Worm (Caenorhabditis elegans) whole organism, L4/young adult: ENCODE results near the gene F55C9.6.
"Not testable (repeated sequence)": the region's sequence is repeated elsewhere in the genome, so short reads cannot be mapped to it uniquely, and the experiment has no call there.

Experiments
- W03F9.2 ChIP-seq: fragments of 150-350 bp; optimal IDR thresholded peaks from 2 replicates; lab custom pipeline; 2014; ENCODE audit warnings: missing biosample characterization, missing genetic modification characterization
- dao-5 ChIP-seq: sonication (generic microtip); optimal IDR thresholded peaks from 2 replicates; lab custom pipeline; 2016; ENCODE audit warnings: missing genotype, missing genetic modification characterization, moderate library complexity, missing compliant biosample characterization
- him-1 ChIP-seq: sonication (generic microtip); optimal IDR thresholded peaks from 2 replicates; lab custom pipeline; 2016; ENCODE audit warnings: missing genotype, missing genetic modification reagents, missing genetic modification characterization, missing compliant biosample characterization

The F55C9.6 gene

ce11 chrV:19299262-19299661 lies 2.6 kb upstream of the F55C9.6 start, which contains the start of gene F55C9.14:
F55C9.14 (plus strand) TSS chrV:19299562.
- TF ChIP-seq dao-5 (tag; lab: Kevin White, UChicago), result no peak
- no peak for TF ChIP-seq W03F9.2 (tag; lab: Kevin White, UChicago)
- TF ChIP-seq him-1, result no peak

ce11 chrV:19297510-19297909 lies 887 bp upstream of the F55C9.6 start, which contains the start of gene fbxb-60:
fbxb-60 (plus strand) TSS chrV:19297810.
- TF ChIP-seq him-1, result no peak
- no peak for TF ChIP-seq W03F9.2 (tag; lab: Kevin White, UChicago)
- TF ChIP-seq dao-5 (tag; lab: Kevin White, UChicago), result no peak

DNA sequence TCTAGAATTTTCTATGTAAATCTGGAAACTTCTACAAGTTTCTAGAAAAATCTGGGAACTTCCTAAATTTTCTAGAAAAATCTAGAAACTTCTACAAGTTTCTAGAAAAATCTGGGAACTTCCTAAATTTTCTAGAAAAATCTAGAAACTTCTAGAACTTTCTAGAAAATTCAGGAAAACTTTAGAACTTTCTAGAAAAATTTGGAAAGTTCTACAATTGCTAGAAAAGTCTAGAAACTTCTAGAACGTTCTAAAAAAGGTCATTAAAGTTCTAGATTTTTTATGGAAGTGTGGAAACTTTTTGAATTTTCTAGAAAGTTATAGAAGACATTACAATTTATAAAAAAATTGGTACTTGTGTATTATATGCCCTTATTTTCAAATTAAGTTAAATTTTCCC lies 3.6 kb downstream of the F55C9.6 start, which contains the start of gene F55C9.5:
F55C9.5 (minus strand) TSS at position 101 of the 400 bp plus-strand sequence.
- no peak for TF ChIP-seq W03F9.2 (tag; lab: Kevin White, UChicago)
- TF ChIP-seq dao-5 (tag; lab: Kevin White, UChicago), result no peak
- TF ChIP-seq him-1, result no peak

DNA sequence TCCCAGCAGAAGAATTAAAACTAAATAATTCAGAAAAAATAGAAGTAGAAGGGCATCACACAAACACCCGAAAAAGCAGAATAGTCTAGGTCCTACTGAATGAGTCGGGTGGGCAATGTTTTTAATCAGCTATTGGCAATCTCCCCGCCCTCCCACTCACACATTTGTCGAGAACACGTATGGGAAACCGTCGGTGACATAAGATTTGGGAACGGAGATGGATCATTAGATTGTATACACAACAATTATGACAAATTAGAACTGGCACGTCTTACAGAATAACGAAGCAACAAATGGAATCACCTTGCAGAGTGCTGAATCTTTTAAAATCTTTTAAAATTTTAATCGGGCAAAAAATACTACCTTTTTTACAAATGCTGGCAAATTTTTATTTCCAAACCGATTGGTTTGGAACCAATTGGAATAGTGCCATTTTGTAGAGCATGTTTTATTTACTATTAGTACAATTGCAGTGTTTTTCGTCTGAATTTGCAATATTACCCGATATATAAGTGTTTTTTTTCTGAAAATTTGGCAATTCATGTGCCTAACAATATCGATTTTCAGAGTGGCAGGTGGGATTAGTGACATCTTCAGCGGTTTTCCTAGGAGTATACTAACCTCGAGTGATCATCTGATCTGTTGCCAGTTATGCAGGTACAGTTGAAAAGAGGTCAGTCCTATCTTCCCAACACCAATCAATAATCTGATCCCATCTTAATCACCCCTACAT lies 8.4 kb downstream of the F55C9.6 start, which contains the start of the genes F55C9.3 and fbxb-57:
F55C9.3 (minus strand) TSS at position 101 of the 733 bp plus-strand sequence.
fbxb-57 (plus strand) TSS at position 683 of the 733 bp plus-strand sequence.
- TF ChIP-seq him-1 (no peak), dao-5 (tag; lab: Kevin White, UChicago) (no peak), W03F9.2 (tag; lab: Kevin White, UChicago) (no peak)

DNA sequence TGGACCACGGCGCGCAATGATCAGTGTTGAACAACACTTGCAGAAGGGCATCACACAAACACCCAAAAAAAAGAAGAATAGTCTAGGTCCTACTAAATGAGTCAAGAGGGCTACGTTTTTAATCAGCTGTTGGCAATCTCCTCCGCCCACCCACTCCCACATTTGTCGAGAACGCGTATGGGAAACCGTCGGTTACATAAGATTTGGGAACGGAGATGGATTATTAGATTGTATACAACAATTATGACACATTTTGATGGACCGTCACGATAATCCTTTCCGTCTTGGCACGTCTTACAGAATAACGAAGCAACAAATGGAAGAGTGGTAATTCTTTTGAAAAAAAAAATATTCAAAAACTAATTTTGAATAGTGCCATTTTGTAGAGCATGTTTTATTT lies 10.7 kb downstream of the F55C9.6 start:
- TF ChIP-seq W03F9.2 (tag; lab: Kevin White, UChicago), result no peak
- TF ChIP-seq dao-5 (tag; lab: Kevin White, UChicago), result no peak

DNA sequence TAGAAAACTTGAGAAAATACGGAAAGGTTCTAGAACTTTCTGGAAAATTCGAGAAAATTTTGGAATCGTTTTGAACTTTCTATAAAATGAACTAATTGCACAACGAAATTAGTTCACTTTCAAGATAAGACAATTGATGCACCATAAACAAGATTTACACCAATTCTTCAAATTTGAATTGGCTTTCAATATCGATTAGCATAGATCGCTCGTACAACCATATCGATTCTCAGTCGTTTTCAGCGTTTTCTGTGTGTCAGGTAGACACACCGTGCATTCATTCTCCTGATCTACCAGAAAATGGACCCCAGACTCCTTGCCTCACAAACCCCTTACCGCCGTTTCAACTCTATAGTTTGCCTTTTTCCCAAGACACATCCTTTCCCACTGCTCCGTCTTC lies 14.3 kb downstream of the F55C9.6 start, which contains the start of gene fbxb-117:
fbxb-117 (plus strand) TSS at position 301 of the 400 bp plus-strand sequence.
- TF ChIP-seq him-1 (no peak), W03F9.2 (tag; lab: Kevin White, UChicago) (no peak), dao-5 (tag; lab: Kevin White, UChicago) (no peak)

- TF ChIP-seq W03F9.2 (tag; lab: Kevin White, UChicago) (no peak), him-1 (no peak), dao-5 (tag; lab: Kevin White, UChicago) (no peak)
Observed at ce11 chrV:19279888-19280287, 16.7 kb downstream of the F55C9.6 start, which contains the start of gene F21D9.8. F21D9.8 (minus strand) TSS chrV:19279988.

ce11 chrV:19278488-19278887 lies 18.1 kb downstream of the F55C9.6 start:
- TF ChIP-seq dao-5 (tag; lab: Kevin White, UChicago) (no peak), W03F9.2 (tag; lab: Kevin White, UChicago) (no peak), him-1 (no peak)

- TF ChIP-seq dao-5 (tag; lab: Kevin White, UChicago) (no peak), him-1 (no peak), W03F9.2 (tag; lab: Kevin White, UChicago) (no peak)
Observed at ce11 chrV:19276354-19276753, 20.3 kb downstream of the F55C9.6 start.

- TF ChIP-seq dao-5 (tag; lab: Kevin White, UChicago); W03F9.2 (tag; lab: Kevin White, UChicago); him-1: not testable (repeated sequence)
Observed at ce11 chrV:19264148-19264547, 32.5 kb downstream of the F55C9.6 start, which contains the start of gene F21D9.1. F21D9.1 (plus strand) TSS chrV:19264448.

DNA sequence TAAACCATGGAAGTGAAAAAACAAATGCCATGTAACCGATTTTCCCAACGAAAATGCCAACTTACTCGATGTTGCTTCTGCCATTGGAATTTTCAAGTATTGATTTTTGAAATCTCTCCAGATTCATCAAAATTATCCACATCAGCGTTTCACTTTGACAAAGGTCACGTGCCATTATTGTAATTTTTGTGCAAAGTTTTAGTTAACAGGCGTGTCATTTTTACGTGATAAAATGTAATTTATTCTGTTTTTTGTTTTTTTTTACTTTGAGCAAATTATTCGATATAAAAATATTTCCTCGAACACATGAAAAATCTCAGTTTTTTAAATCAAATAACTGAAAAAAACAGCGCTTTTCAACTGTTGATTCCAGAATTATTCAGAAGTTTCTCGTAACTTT lies 34.3 kb downstream of the F55C9.6 start, which contains the start of gene F21D9.2:
F21D9.2 (minus strand) TSS at position 101 of the 400 bp plus-strand sequence.
- TF ChIP-seq him-1 (no peak), dao-5 (tag; lab: Kevin White, UChicago) (no peak), W03F9.2 (tag; lab: Kevin White, UChicago) (no peak)

ce11 chrV:19260686-19261085 lies 35.9 kb downstream of the F55C9.6 start:
- no peak for TF ChIP-seq him-1
- TF ChIP-seq W03F9.2 (tag; lab: Kevin White, UChicago), result no peak

DNA sequence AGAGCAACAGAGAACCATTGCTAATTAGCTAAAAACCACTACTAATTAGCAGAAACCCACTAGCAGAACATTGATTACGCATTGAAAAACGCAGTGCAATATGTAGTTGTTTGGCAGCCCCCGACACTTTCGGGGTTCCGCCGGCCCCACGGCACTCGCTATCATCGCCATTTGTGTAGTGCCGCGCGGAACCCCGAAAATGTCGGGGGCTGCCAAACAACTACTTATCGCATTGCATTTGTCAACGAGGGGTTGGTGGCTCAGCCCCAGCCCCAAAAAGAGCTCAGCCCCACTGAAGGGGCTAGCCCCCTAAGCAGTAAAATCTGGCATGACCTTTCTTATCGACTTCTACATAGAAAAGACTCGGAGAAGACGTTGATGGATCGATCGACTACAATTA lies 37.2 kb downstream of the F55C9.6 start:
- TF ChIP-seq W03F9.2 (tag; lab: Kevin White, UChicago) (no peak), him-1 (no peak), dao-5 (tag; lab: Kevin White, UChicago) (no peak)

ce11 chrV:19257653-19258052 lies 39.0 kb downstream of the F55C9.6 start, which contains the start of gene F21D9.3:
F21D9.3 (minus strand) TSS chrV:19257753.
- TF ChIP-seq W03F9.2 (tag; lab: Kevin White, UChicago) (no peak), dao-5 (tag; lab: Kevin White, UChicago) (no peak), him-1 (no peak)
